Worm (Caenorhabditis elegans): ENCODE measurements around the gene mes-4.

Gene mes-4

DNA sequence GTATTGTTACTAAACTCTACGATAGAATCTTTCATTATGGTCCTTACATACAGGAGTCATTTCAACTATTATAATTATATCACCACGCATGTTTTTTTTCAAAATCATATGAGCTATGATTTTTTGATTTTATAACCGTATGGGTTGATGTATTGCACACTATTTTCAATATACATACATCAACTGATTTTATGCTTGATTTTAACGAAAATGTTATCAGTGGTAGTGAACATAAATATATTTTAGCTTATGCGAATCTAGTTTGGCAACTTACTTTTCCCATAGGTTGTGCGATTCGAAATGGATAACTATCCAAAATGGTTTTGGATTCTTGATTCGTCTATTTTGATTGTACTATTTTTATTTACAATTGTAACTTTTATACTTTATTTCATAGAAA lies 13.7 kb downstream of the mes-4 start, which contains the start of gene srv-10:
Gene srv-10, plus strand, starts transcription at position 301 of the 400 bp plus-strand sequence.
- TF ChIP-seq mls-2 (tag; optimal IDR thresholded peaks at IDR 0.05) (no peak), hlh-1 (tag; optimal IDR thresholded peaks at IDR 0.05) (no peak), unc-120 (tag; optimal IDR thresholded peaks at IDR 0.05; ENCODE audit: poor library complexity, severe bottlenecking) (no peak), tbx-8 (GFP tag; optimal IDR thresholded peaks at IDR 0.05) (no peak)

ce11 chrV:13423045-13423444 lies 14.3 kb downstream of the mes-4 start, which contains the start of gene srv-9:
Gene srv-9 (minus strand): TSS chrV:13423145.
- TF ChIP-seq ces-1 (GFP tag; optimal IDR thresholded peaks at IDR 0.05) (no peak), lin-32 (GFP tag; optimal IDR thresholded peaks at IDR 0.05) (no peak), snpc-4 (tag; optimal IDR thresholded peaks at IDR 0.05) (no peak), cnd-1 (tag; optimal IDR thresholded peaks at IDR 0.05) (no peak), elt-3 (tag; optimal IDR thresholded peaks at IDR 0.05) (no peak), ceh-39 (tag; optimal IDR thresholded peaks at IDR 0.05) (no peak), flh-1 (GFP tag; optimal IDR thresholded peaks at IDR 0.05) (no peak), mep-1 (tag; optimal IDR thresholded peaks at IDR 0.05) (no peak), M03D4.4 (tag; optimal IDR thresholded peaks at IDR 0.05) (no peak)

ce11 chrV:13421697-13422096 lies 15.6 kb downstream of the mes-4 start:
- TF ChIP-seq ces-1 (GFP tag; optimal IDR thresholded peaks at IDR 0.05) = no peak
- TF ChIP-seq ceh-43 (GFP tag; optimal IDR thresholded peaks at IDR 0.05) = no peak
- no peak for TF ChIP-seq mab-5 (tag; optimal IDR thresholded peaks at IDR 0.05)
- TF ChIP-seq zip-8 (tag; optimal IDR thresholded peaks at IDR 0.05) = no peak
- no peak for TF ChIP-seq unc-62 (GFP tag; optimal IDR thresholded peaks at IDR 0.05)
- TF ChIP-seq pha-4 (tag; optimal IDR thresholded peaks at IDR 0.05) = no peak

- no peak for TF ChIP-seq M03D4.4 (tag; optimal IDR thresholded peaks at IDR 0.05)
These were observed 16.7 kb downstream of the mes-4 start, which contains the start of gene srv-8 for ce11 chrV:13420640-13421039. Gene srv-8 (minus strand): TSS chrV:13420740.

- TF ChIP-seq elt-3 (tag; optimal IDR thresholded peaks at IDR 0.05) = no peak
- no peak for TF ChIP-seq ces-1 (GFP tag; optimal IDR thresholded peaks at IDR 0.05)
These were observed 19.8 kb downstream of the mes-4 start, which contains the start of gene F53F1.6 for ce11 chrV:13417513-13417912. Gene F53F1.6 (minus strand): TSS chrV:13417613.

ce11 chrV:13416076-13416475 lies 21.3 kb downstream of the mes-4 start:
- TF ChIP-seq nhr-76 (tag; optimal IDR thresholded peaks at IDR 0.05) (no peak), drap-1 (GFP tag; optimal IDR thresholded peaks at IDR 0.05) (no peak), ceh-39 (tag; optimal IDR thresholded peaks at IDR 0.05) (no peak), sem-2 (GFP tag; optimal IDR thresholded peaks at IDR 0.05) (no peak), nhr-12 (tag; optimal IDR thresholded peaks at IDR 0.05) (no peak), flh-1 (GFP tag; optimal IDR thresholded peaks at IDR 0.05) (no peak), mab-5 (tag; optimal IDR thresholded peaks at IDR 0.05) (no peak), lsy-2 (tag; optimal IDR thresholded peaks at IDR 0.05) (no peak)

ce11 chrV:13415462-13415861 lies 21.9 kb downstream of the mes-4 start:
- TF ChIP-seq ceh-39 (tag; optimal IDR thresholded peaks at IDR 0.05) = no peak
- TF ChIP-seq sem-2 (GFP tag; optimal IDR thresholded peaks at IDR 0.05) = no peak
- no peak for TF ChIP-seq nhr-76 (tag; optimal IDR thresholded peaks at IDR 0.05)
- TF ChIP-seq lsy-2 (tag; optimal IDR thresholded peaks at IDR 0.05) = no peak
- no peak for TF ChIP-seq unc-39 (tag; optimal IDR thresholded peaks at IDR 0.05)
- TF ChIP-seq ceh-83 (GFP tag; optimal IDR thresholded peaks at IDR 0.05) = peak; percentile 31
- no peak for TF ChIP-seq nhr-12 (tag; optimal IDR thresholded peaks at IDR 0.05)
- no peak for TF ChIP-seq mep-1 (tag; optimal IDR thresholded peaks at IDR 0.05)
- TF ChIP-seq lin-32 (GFP tag; optimal IDR thresholded peaks at IDR 0.05) = no peak
- no peak for TF ChIP-seq unc-62 (GFP tag; optimal IDR thresholded peaks at IDR 0.05)
- no peak for TF ChIP-seq sptf-1 (tag; optimal IDR thresholded peaks at IDR 0.05)
- no peak for TF ChIP-seq cnd-1 (tag; optimal IDR thresholded peaks at IDR 0.05)
- TF ChIP-seq nhr-237 (tag; optimal IDR thresholded peaks at IDR 0.05) = no peak
- TF ChIP-seq unc-120 (tag; optimal IDR thresholded peaks at IDR 0.05; ENCODE audit: poor library complexity, severe bottlenecking) = no peak
- peak; percentile 6 for TF ChIP-seq ceh-43 (GFP tag; optimal IDR thresholded peaks at IDR 0.05)

Measured in whole organism, mixed stage, embryonic.